Fruit fly (Drosophila melanogaster) whole organism, pupa: ENCODE results near the gene Frl.
A peak's percentile ranks its signal among the peaks of the same experiment; 100 is the strongest.

Experiments used
- CG10348 ChIP-seq: fragments of 200-800 bp; sonication (Bioruptor generic); IDR thresholded peaks from 2 replicates; pipeline ENCODE4 v1.3.6; 2022; ENCODE audit warnings: missing biosample characterization, missing genetic modification characterization
- CG12605 ChIP-seq: fragments of 200-800 bp; sonication (Bioruptor generic); IDR thresholded peaks from 2 replicates; pipeline ENCODE4 v1.3.6; 2022; ENCODE audit warnings: missing biosample characterization, missing genetic modification characterization
- CG13204 ChIP-seq: fragments of 200-800 bp; sonication (Bioruptor generic); optimal IDR thresholded peaks from 2 replicates; lab custom pipeline; 2018; ENCODE audit warnings: missing biosample characterization, mild to moderate bottlenecking, missing genetic modification characterization, moderate library complexity
- CG14655 ChIP-seq: fragments of 200-800 bp; sonication (Bioruptor generic); optimal IDR thresholded peaks from 3 replicates; lab custom pipeline; 2017; ENCODE audit warnings: mild to moderate bottlenecking, missing biosample characterization, missing genetic modification reagents, missing genetic modification characterization
- CG15710 ChIP-seq: fragments of 200-800 bp; sonication (Bioruptor generic); optimal IDR thresholded peaks from 2 replicates; lab custom pipeline; 2018; ENCODE audit warnings: missing biosample characterization, mild to moderate bottlenecking, missing genetic modification characterization, moderate library complexity
- CG17806 ChIP-seq: fragments of 200-800 bp; sonication (Bioruptor generic); optimal IDR thresholded peaks from 2 replicates; lab custom pipeline; 2018; ENCODE audit warnings: missing biosample characterization, mild to moderate bottlenecking, missing genetic modification characterization, moderate library complexity
- CG32121 ChIP-seq: fragments of 200-800 bp; sonication (Bioruptor generic); IDR thresholded peaks from 2 replicates; pipeline ENCODE4 v1.3.6; 2022; ENCODE audit warnings: missing biosample characterization, missing genetic modification characterization
- CG34367 ChIP-seq: fragments of 200-800 bp; sonication (Bioruptor generic); optimal IDR thresholded peaks from 2 replicates; lab custom pipeline; 2018; ENCODE audit warnings: missing biosample characterization, mild to moderate bottlenecking, missing genetic modification characterization
- CG4496 ChIP-seq: fragments of 200-800 bp; sonication (Bioruptor generic); IDR thresholded peaks from 3 replicates; pipeline ENCODE4 v1.3.6; 2022; ENCODE audit warnings: missing biosample characterization, missing genetic modification characterization
- CG8159 ChIP-seq: fragments of 200-800 bp; sonication (Bioruptor generic); optimal IDR thresholded peaks from 3 replicates; lab custom pipeline; 2018; ENCODE audit warnings: missing biosample characterization, mild to moderate bottlenecking, missing genetic modification characterization, moderate library complexity
- CG8301 ChIP-seq: fragments of 200-800 bp; sonication (Bioruptor generic); optimal IDR thresholded peaks from 2 replicates; lab custom pipeline; 2018; ENCODE audit warnings: missing biosample characterization, mild to moderate bottlenecking, missing genetic modification characterization
- CG9948 ChIP-seq: fragments of 200-800 bp; sonication (Bioruptor generic); optimal IDR thresholded peaks from 2 replicates; lab custom pipeline; 2018; ENCODE audit warnings: missing biosample characterization, mild to moderate bottlenecking, missing genetic modification characterization, moderate library complexity
- D1 ChIP-seq: fragments of 200-800 bp; sonication (Bioruptor generic); optimal IDR thresholded peaks from 2 replicates; lab custom pipeline; 2018; ENCODE audit warnings: missing biosample characterization, mild to moderate bottlenecking, missing genetic modification characterization, moderate library complexity
- EcR ChIP-seq: fragments of 200-800 bp; sonication (Bioruptor generic); optimal IDR thresholded peaks from 3 replicates; lab custom pipeline; 2019; ENCODE audit warnings: missing biosample characterization, missing genetic modification characterization, mild to moderate bottlenecking, moderate library complexity, missing genetic modification reagents
- Ets98B ChIP-seq: fragments of 200-800 bp; sonication (Bioruptor generic); IDR thresholded peaks from 2 replicates; pipeline ENCODE4 v1.3.6; 2022; ENCODE audit warnings: missing biosample characterization, missing genetic modification characterization
- Pif1A ChIP-seq: fragments of 200-800 bp; sonication (Bioruptor generic); optimal IDR thresholded peaks from 3 replicates; lab custom pipeline; 2016; ENCODE audit warnings: missing biosample characterization, missing genetic modification characterization
- Pif1B ChIP-seq: fragments of 200-800 bp; sonication (Bioruptor generic); optimal IDR thresholded peaks from 3 replicates; lab custom pipeline; 2016; ENCODE audit warnings: missing biosample characterization, missing genetic modification characterization
- Snoo ChIP-seq: fragments of 200-800 bp; sonication (Bioruptor generic); optimal IDR thresholded peaks from 3 replicates; lab custom pipeline; 2017; ENCODE audit warnings: missing biosample characterization, mild to moderate bottlenecking, missing genetic modification characterization, inconsistent platforms
- fd96Ca ChIP-seq: fragments of 200-800 bp; sonication (Bioruptor generic); IDR thresholded peaks from 3 replicates; pipeline ENCODE4 v1.3.6; 2022; ENCODE audit warnings: missing biosample characterization, missing genetic modification characterization
- gl ChIP-seq: fragments of 200-800 bp; sonication (Bioruptor generic); optimal IDR thresholded peaks from 2 replicates; lab custom pipeline; 2018; ENCODE audit warnings: missing biosample characterization, mild to moderate bottlenecking, missing genetic modification characterization
- rn ChIP-seq: fragments of 200-800 bp; sonication (Bioruptor generic); IDR thresholded peaks from 2 replicates; pipeline ENCODE4 v1.3.6; 2022; ENCODE audit warnings: missing biosample characterization, missing genetic modification characterization

The Frl gene

dm6 chr3L:14109831-14110230 lies 56.8 kb downstream of the Frl start:
- TF ChIP-seq CG8159 (tag; lab: Kevin White, UChicago) (no peak), CG17806 (tag; lab: Kevin White, UChicago) (no peak), CG32121 (GFP tag; lab: Robert Waterston, UW) (no peak), D1 (tag; lab: Kevin White, UChicago) (no peak), CG13204 (GFP tag; lab: Kevin White, UChicago) (no peak), CG4496 (GFP tag; lab: Robert Waterston, UW) (no peak), CG8301 (tag; lab: Kevin White, UChicago) (no peak), CG15710 (tag; lab: Kevin White, UChicago) (no peak), Pif1A (GFP tag; lab: Kevin White, UChicago) (no peak), CG34367 (tag; lab: Kevin White, UChicago) (no peak), fd96Ca (GFP tag; lab: Robert Waterston, UW) (no peak; the same call in 2 of the 3 replicates), Snoo (tag; lab: Kevin White, UChicago) (no peak), CG10348 (GFP tag; lab: Robert Waterston, UW) (no peak), rn (GFP tag; lab: Robert Waterston, UW) (no peak)
- TF ChIP-seq, all 21 proteins: peak for 0

- TF ChIP-seq CG32121 (GFP tag; lab: Robert Waterston, UW) (no peak), CG8159 (tag; lab: Kevin White, UChicago) (peak; percentile 11), rn (GFP tag; lab: Robert Waterston, UW) (0 out of 2 replicates have a peak, but pooled peaks have one; percentile 36), CG15710 (tag; lab: Kevin White, UChicago) (no peak), EcR (GFP tag; lab: Kevin White, UChicago) (no peak), gl (tag; lab: Kevin White, UChicago) (no peak), Snoo (tag; lab: Kevin White, UChicago) (peak; percentile 50), CG10348 (GFP tag; lab: Robert Waterston, UW) (0 out of 2 replicates have a peak, but pooled peaks have one; percentile 13), D1 (tag; lab: Kevin White, UChicago) (peak; percentile 89)
- TF ChIP-seq, all 21 proteins: peak for 5
Measured at dm6 chr3L:14111411-14111810, 58.4 kb downstream of the Frl start.

- no peak for TF ChIP-seq Pif1B (GFP tag; lab: Kevin White, UChicago)
- TF ChIP-seq CG8159 (tag; lab: Kevin White, UChicago): no peak
- TF ChIP-seq, all 21 proteins: peak for 0
Measured at dm6 chr3L:14112899-14113430, 60.0 kb downstream of the Frl start.

dm6 chr3L:14114084-14114483 lies 61.1 kb downstream of the Frl start:
- no peak for TF ChIP-seq CG9948 (tag; lab: Kevin White, UChicago)
- no peak for TF ChIP-seq rn (GFP tag; lab: Robert Waterston, UW)
- TF ChIP-seq CG15710 (tag; lab: Kevin White, UChicago): no peak
- no peak for TF ChIP-seq fd96Ca (GFP tag; lab: Robert Waterston, UW)
- TF ChIP-seq Snoo (tag; lab: Kevin White, UChicago): no peak
- no peak for TF ChIP-seq CG14655 (GFP tag; lab: Kevin White, UChicago)
- no peak for TF ChIP-seq gl (tag; lab: Kevin White, UChicago)
- TF ChIP-seq CG32121 (GFP tag; lab: Robert Waterston, UW): no peak
- TF ChIP-seq CG4496 (GFP tag; lab: Robert Waterston, UW): no peak
- no peak for TF ChIP-seq CG8159 (tag; lab: Kevin White, UChicago)
- TF ChIP-seq CG10348 (GFP tag; lab: Robert Waterston, UW): no peak
- no peak for TF ChIP-seq Ets98B (GFP tag; lab: Robert Waterston, UW)
- no peak for TF ChIP-seq CG12605 (GFP tag; lab: Robert Waterston, UW)
- TF ChIP-seq CG8301 (tag; lab: Kevin White, UChicago): no peak
- no peak for TF ChIP-seq CG34367 (tag; lab: Kevin White, UChicago)
- TF ChIP-seq Pif1B (GFP tag; lab: Kevin White, UChicago): no peak
- TF ChIP-seq CG17806 (tag; lab: Kevin White, UChicago): no peak
- no peak for TF ChIP-seq EcR (GFP tag; lab: Kevin White, UChicago)
- no peak for TF ChIP-seq D1 (tag; lab: Kevin White, UChicago)
- no peak for TF ChIP-seq Pif1A (GFP tag; lab: Kevin White, UChicago)

dm6 chr3L:14118767-14119166 lies 65.8 kb downstream of the Frl start:
- no peak for TF ChIP-seq CG14655 (GFP tag; lab: Kevin White, UChicago)
- TF ChIP-seq CG9948 (tag; lab: Kevin White, UChicago): no peak
- TF ChIP-seq CG32121 (GFP tag; lab: Robert Waterston, UW): no peak
- TF ChIP-seq Ets98B (GFP tag; lab: Robert Waterston, UW): no peak
- TF ChIP-seq CG12605 (GFP tag; lab: Robert Waterston, UW): no peak
- no peak for TF ChIP-seq CG8301 (tag; lab: Kevin White, UChicago)
- TF ChIP-seq CG15710 (tag; lab: Kevin White, UChicago): no peak
- no peak for TF ChIP-seq rn (GFP tag; lab: Robert Waterston, UW)
- no peak for TF ChIP-seq EcR (GFP tag; lab: Kevin White, UChicago)
- no peak for TF ChIP-seq CG34367 (tag; lab: Kevin White, UChicago)
- no peak for TF ChIP-seq Pif1B (GFP tag; lab: Kevin White, UChicago)
- TF ChIP-seq fd96Ca (GFP tag; lab: Robert Waterston, UW): no peak
- no peak for TF ChIP-seq CG4496 (GFP tag; lab: Robert Waterston, UW)
